Fruit fly (Drosophila melanogaster): Measurements from ENCODE around the gene OtopLc.

OtopLc gene

dm6 chrX:5677400-5678177 lies 14.9 kb upstream of the OtopLc start (continued):
- no peak for TF ChIP-seq salr (GFP tag; optimal IDR thresholded peaks at IDR 0.05)
- no peak for TF ChIP-seq CG11762 (GFP tag; optimal IDR thresholded peaks at IDR 0.05; ENCODE audit: insufficient read depth)
- TF ChIP-seq ss (GFP tag; optimal IDR thresholded peaks at IDR 0.05) = peak; percentile 13 to 41

DNA sequence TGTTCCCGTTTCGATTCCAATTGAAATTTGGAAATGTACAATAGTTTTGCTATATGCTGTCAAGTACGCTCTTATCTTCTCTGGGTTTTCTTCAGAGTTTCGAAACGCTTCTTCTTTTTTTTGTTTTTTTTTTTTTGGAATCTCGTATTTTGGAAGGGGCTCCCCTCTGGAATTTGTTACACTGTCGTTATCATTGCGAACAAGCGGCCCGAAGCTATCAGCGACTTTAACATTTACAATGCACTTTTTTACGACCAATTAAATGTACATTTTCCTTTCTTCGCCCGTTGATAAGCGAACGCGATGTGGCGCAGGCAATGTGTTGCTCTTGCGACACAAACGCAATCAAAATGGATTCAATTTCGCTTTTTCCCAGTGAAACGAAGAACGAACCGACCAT lies 14.2 kb upstream of the OtopLc start:
- TF ChIP-seq svp (GFP tag) = peak; percentile 95
- no peak for TF ChIP-seq CG31627 (GFP tag; optimal IDR thresholded peaks at IDR 0.05)
- no peak for TF ChIP-seq Eip75B (GFP tag; optimal IDR thresholded peaks at IDR 0.05)
- peak; percentile 40 for TF ChIP-seq Eip78C (GFP tag)
- TF ChIP-seq CG8632 (GFP tag; optimal IDR thresholded peaks at IDR 0.05) = no peak
- TF ChIP-seq fkh (GFP tag; optimal IDR thresholded peaks at IDR 0.05) = no peak
- no peak for TF ChIP-seq Eip93F (GFP tag; optimal IDR thresholded peaks at IDR 0.05)
- no peak for TF ChIP-seq lz (GFP tag; optimal IDR thresholded peaks at IDR 0.05)

- TF ChIP-seq CG8632 (GFP tag; optimal IDR thresholded peaks at IDR 0.05) = peak; percentile 3
- TF ChIP-seq CG3032 (tag; optimal IDR thresholded peaks at IDR 0.05) = peak; percentile 21
- TF ChIP-seq net (GFP tag; optimal IDR thresholded peaks at IDR 0.05) = peak; percentile 53
- no peak for TF ChIP-seq Hr4 (GFP tag; optimal IDR thresholded peaks at IDR 0.05)
- peak; percentile 83 for TF ChIP-seq Eip78C (GFP tag)
- TF ChIP-seq CG6276 (GFP tag; optimal IDR thresholded peaks at IDR 0.05) = no peak
- TF ChIP-seq vri (GFP tag; optimal IDR thresholded peaks at IDR 0.05) = peak; percentile 22
- TF ChIP-seq CG34406 (GFP tag; optimal IDR thresholded peaks at IDR 0.05) = peak; percentile 5
- no peak for TF ChIP-seq CG11902 (GFP tag; optimal IDR thresholded peaks at IDR 0.05)
- no peak for TF ChIP-seq Lpt (GFP tag; optimal IDR thresholded peaks at IDR 0.05)
- peak; percentile 71 for TF ChIP-seq CG6854 (GFP tag; optimal IDR thresholded peaks at IDR 0.05)
- TF ChIP-seq Sox14 (GFP tag; optimal IDR thresholded peaks at IDR 0.05) = no peak
- TF ChIP-seq pdm3 (GFP tag; optimal IDR thresholded peaks at IDR 0.05) = no peak
- TF ChIP-seq Met (GFP tag; optimal IDR thresholded peaks at IDR 0.05) = no peak
- peak; percentile 58 for TF ChIP-seq topi (GFP tag; optimal IDR thresholded peaks at IDR 0.05)
- no peak for TF ChIP-seq dsx (GFP tag; optimal IDR thresholded peaks at IDR 0.05; ENCODE audit: poor library complexity, severe bottlenecking)
- TF ChIP-seq CG8119 (GFP tag; IDR thresholded peaks at IDR 0.05) = no peak; the same call in 2 of the 3 replicates
- TF ChIP-seq salr (GFP tag; optimal IDR thresholded peaks at IDR 0.05) = peak in 1 of 2 experiments; percentile 14
- peak; percentile 13 for TF ChIP-seq lz (GFP tag; optimal IDR thresholded peaks at IDR 0.05)
- no peak for TF ChIP-seq eg (GFP tag; IDR thresholded peaks at IDR 0.05)
- TF ChIP-seq CG6808 (GFP tag; optimal IDR thresholded peaks at IDR 0.05) = peak; percentile 54
- peak; percentile 18 for TF ChIP-seq CG16779 (tag; optimal IDR thresholded peaks at IDR 0.05)
- no peak for TF ChIP-seq Gug (GFP tag; IDR thresholded peaks at IDR 0.05)
- TF ChIP-seq Eip75B (GFP tag; optimal IDR thresholded peaks at IDR 0.05) = no peak
- 0 out of 3 replicates have a peak, but pooled peaks have one; percentile 43 for TF ChIP-seq CG6163 (GFP tag; IDR thresholded peaks at IDR 0.05)
- no peak for TF ChIP-seq fd59A (GFP tag; optimal IDR thresholded peaks at IDR 0.05)
- peak; percentile 5 for TF ChIP-seq CG8319 (GFP tag; optimal IDR thresholded peaks at IDR 0.05)
- TF ChIP-seq Smox (GFP tag; optimal IDR thresholded peaks at IDR 0.05) = no peak
- TF ChIP-seq CG3919 (GFP tag; optimal IDR thresholded peaks at IDR 0.05) = peak; percentile 57
- peak; percentile 57 for TF ChIP-seq CG1621 (tag; optimal IDR thresholded peaks at IDR 0.05)
- peak; percentile 33 for TF ChIP-seq CG6792 (GFP tag; optimal IDR thresholded peaks at IDR 0.05)
- peak; percentile 84 for TF ChIP-seq svp (GFP tag)
- peak; percentile 11 for TF ChIP-seq Ets96B (tag; optimal IDR thresholded peaks at IDR 0.05)
- TF ChIP-seq acj6 (GFP tag; optimal IDR thresholded peaks at IDR 0.05) = peak; percentile 8
- no peak for TF ChIP-seq CG10631 (GFP tag; optimal IDR thresholded peaks at IDR 0.05)
- no peak for TF ChIP-seq Eip93F (GFP tag; optimal IDR thresholded peaks at IDR 0.05)
- TF ChIP-seq Ets21C (GFP tag; optimal IDR thresholded peaks at IDR 0.05) = no peak
- TF ChIP-seq CG31627 (GFP tag; optimal IDR thresholded peaks at IDR 0.05) = peak; percentile 22
- peak; percentile 46 for TF ChIP-seq CG7368 (GFP tag; optimal IDR thresholded peaks at IDR 0.05)
- peak; percentile 31 for TF ChIP-seq CG9139 (GFP tag; optimal IDR thresholded peaks at IDR 0.05)
- peak; percentile 63 for TF ChIP-seq esn (GFP tag; optimal IDR thresholded peaks at IDR 0.05)
Observed at dm6 chrX:5672243-5673051, 9.8 kb upstream of the OtopLc start, which contains the start of gene RpL35. Gene RpL35 (plus strand): TSS chrX:5672401.
